Fruit fly (Drosophila melanogaster) whole organism, larva: Measurements from ENCODE around the gene CG3662.

ENCODE experiments used
- noc ChIP-seq: fragments of 200-800 bp; sonication (Bioruptor generic); optimal IDR thresholded peaks from 3 replicates; lab custom pipeline; 2019; ENCODE audit warnings: missing biosample characterization, mild to moderate bottlenecking, missing genetic modification characterization, moderate library complexity

CG3662 gene

dm6 chr2L:821242-821985, at the start of gene CG3662:
CG3662 (plus strand) TSS chr2L:821289.
- TF ChIP-seq noc (tag; lab: Kevin White, UChicago), result peak; percentile 17

dm6 chr2L:773247-773646, 47.8 kb upstream of the CG3662 start, which contains the start of gene CG12506:
CG12506 (plus strand) TSS chr2L:773547.
- no peak for TF ChIP-seq noc (tag; lab: Kevin White, UChicago)

DNA sequence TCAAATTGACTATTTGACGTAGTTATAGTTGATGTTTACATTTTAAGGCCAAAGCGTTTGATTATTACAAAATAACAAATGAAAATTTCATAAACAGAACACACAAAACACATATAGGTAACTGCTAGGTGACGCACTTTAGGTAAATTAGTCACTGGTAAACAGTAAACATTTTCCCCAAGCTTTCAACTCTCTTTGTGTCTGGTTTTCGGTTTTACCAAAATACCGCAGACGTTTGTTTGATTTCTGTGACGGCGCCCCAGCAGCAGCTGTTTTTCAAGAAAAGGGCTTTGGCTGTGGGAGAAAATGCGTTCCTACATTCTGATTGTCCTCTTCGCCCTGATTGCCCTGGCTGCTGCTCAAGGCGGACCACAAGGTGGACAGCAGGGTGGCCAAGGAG, 44.9 kb upstream of the CG3662 start, which contains the start of gene CG13946:
CG13946 (plus strand) TSS at position 301 of the 400 bp plus-strand sequence.
- no peak for TF ChIP-seq noc (tag; lab: Kevin White, UChicago)

dm6 chr2L:779123-779584, 41.9 kb upstream of the CG3662 start, which contains the start of gene CG13947:
CG13947 (plus strand) TSS chr2L:779173.
- TF ChIP-seq noc (tag; lab: Kevin White, UChicago), result no peak

DNA sequence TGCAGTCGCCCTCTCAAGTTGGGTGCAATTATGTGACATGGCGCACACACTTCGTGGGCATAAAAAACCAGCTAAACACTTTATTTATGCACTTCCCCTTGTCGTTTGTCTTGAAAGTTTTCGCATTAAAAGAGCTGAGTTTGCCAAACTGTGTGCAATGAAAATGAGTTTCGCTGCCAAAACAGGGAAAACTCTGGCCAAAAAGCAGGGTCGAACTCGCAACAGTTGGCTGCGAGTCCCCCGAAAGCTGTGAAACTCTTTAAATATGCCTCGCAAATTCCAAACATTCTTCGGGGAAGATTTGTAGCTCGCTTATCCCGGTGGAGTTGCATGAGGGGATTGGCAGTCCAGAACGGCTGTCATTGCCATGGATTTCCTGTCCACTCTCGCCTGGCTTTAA, 40.9 kb upstream of the CG3662 start, which contains the start of gene Gr21a:
Gr21a (plus strand) TSS at position 301 of the 400 bp plus-strand sequence.
- TF ChIP-seq noc (tag; lab: Kevin White, UChicago), result no peak

- no peak for TF ChIP-seq noc (tag; lab: Kevin White, UChicago)
These were observed 40.2 kb upstream of the CG3662 start for dm6 chr2L:780851-781250.

DNA sequence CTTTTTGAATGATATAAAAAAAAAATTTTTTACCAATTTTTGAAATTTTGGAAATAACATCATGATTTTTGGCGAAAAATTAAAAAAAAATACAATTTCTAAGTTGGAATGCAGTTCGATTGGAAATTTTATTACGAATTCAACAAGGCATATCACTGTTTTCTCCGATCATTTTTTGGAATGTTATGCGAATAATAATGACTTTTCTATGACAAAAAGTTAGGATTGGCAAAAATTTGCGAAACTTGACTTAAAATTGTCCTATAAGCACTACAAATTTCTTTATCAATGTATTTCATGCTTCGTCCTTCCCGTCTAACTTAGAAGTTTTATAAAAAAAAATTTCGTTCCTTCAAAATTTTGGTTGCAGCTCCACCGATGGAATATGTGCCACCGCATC, 37.1 kb upstream of the CG3662 start, which contains the start of gene CG3544:
CG3544 (plus strand) TSS at position 301 of the 400 bp plus-strand sequence.
- no peak for TF ChIP-seq noc (tag; lab: Kevin White, UChicago)

dm6 chr2L:789966-790365, 31.1 kb upstream of the CG3662 start:
- no peak for TF ChIP-seq noc (tag; lab: Kevin White, UChicago)

DNA sequence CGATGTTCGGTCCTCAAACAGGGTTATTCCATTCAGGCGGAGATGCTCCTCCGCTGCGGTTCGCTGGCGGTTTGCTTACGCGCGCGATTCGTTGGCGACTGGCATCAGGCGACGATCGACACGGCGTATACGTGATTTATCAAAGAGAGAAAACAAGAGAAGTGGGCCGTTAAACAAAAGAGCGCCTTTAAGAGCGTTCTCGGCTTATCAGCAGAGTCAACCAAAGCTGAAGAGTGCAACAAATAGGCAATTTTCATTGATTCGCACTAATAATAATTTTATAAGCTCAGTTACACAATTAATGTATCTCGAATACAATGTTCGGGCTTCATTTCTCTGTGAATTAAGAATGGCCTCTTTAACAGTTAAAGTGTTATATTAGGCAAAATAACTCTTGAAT, 30.4 kb upstream of the CG3662 start, which contains the start of gene Pkg21D:
Pkg21D (minus strand) TSS at position 101 of the 400 bp plus-strand sequence.
- TF ChIP-seq noc (tag; lab: Kevin White, UChicago), result no peak

dm6 chr2L:810277-810676, 10.8 kb upstream of the CG3662 start, which contains the start of gene Nnf1b:
Nnf1b (plus strand) TSS chr2L:810577.
- TF ChIP-seq noc (tag; lab: Kevin White, UChicago), result no peak

DNA sequence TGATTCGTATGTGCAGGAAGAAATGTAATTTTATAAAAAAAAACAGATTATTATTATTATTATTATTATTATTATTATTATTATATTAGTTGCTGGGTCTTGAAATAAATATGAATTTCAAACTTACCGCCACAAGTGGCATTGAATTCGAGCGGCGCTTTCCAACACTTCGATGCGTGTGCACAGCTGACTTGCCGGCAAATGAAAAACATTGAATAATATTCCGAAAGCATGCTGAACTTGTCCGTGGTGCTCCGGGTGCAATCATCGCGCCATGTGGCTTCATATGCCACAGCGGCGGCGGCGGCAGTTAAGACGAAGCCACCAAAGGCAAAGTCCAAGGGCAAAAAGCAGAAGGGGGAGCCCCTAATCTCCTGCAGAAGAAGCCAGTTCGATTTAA, 9.7 kb upstream of the CG3662 start, which contains the start of gene Dbp21E2:
Dbp21E2 (plus strand) TSS at position 180 of the 400 bp plus-strand sequence.
- no peak for TF ChIP-seq noc (tag; lab: Kevin White, UChicago)

DNA sequence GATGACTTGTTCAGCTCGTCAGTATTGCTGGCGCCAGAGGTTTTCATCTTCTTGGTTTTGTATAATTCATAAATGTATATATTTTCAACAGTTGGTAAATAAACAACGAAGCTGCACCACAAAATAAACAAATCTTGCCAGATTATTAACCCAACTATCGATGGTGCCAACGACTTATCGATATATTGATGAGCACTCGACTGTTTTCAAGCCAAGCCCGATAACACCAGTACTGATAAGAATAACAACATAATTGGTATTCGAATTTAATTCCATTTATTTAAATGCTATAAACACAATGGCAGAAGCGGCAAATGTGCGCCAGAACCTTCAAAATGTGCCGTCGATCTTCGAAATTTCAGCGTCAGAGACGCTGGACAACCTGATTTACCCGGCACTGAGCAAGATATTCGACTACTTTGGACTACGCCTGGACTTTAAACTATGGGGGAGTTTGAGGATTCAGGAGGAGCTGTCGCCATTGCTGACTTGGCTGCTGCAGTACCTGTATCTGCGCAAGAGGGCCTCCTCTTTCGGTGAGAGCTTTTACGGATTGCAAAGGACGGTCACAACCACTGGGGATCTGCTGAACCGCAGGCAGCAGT, 5.2 kb upstream of the CG3662 start, which contains the start of the genes Saf6 and Pex12:
Saf6 (minus strand) TSS at position 166 of the 605 bp plus-strand sequence.
Pex12 (plus strand) TSS at position 209 of the 605 bp plus-strand sequence.
- no peak for TF ChIP-seq noc (tag; lab: Kevin White, UChicago)

DNA sequence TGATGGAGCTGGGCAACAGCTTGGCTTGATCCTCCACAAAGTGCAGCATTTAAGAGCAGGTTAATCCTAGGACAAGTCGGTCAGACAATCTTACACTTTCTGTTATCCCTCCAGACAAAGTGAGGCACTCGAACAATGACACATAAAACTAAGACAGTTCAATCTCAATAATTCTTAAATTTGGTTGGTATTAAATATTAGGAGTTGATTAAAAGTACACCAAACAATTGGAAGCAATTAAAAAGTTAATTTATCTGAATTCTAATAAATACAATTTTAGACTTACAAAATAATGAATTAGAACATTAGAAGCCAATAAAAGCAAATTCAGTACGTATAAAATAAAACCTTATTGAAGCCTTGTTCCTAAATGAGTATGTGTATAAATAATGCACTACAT, 3.2 kb upstream of the CG3662 start, which contains the start of gene CG15880:
CG15880 (minus strand) TSS at position 101 of the 400 bp plus-strand sequence.
- no peak for TF ChIP-seq noc (tag; lab: Kevin White, UChicago)

DNA sequence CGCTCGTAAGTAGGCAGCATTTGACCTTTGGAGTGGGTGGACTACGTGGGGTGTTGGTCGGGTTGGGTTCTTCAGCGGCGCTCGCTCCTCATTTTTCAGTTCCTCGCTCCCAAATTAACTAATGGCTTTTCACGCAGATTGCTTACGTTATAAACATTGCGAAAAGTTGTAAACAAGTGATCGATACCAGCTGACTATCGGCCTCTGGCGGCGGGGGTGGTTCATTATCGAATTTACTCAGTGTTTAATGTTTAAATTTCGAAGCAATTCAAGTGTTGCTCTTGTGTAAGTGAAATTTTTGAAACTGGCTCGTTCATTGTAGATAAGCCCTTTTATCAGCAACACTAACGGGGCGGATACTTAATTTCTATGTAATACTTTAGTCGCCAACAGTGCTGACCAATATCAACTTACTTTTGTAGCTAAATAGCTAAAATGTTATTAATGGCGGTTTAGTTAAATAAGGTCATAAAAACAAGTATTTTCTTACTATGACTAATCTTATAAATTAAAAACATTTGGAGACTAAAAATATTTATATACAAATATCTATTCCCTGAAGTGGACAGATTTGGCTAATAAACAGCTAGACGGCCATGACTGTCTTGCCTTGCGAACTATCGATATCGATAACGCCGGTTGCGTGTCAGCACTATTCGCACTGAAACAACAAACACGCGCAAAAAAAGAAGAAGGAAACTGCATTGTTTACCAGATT, 1.6 kb upstream of the CG3662 start, which contains the start of the genes PGAP2 and Clp:
PGAP2 (minus strand) TSS at position 194 of the 718 bp plus-strand sequence.
Clp (plus strand) TSS at position 650 of the 718 bp plus-strand sequence.
- TF ChIP-seq noc (tag; lab: Kevin White, UChicago), result peak; percentile 66
